Fruit fly (Drosophila melanogaster) whole organism, prepupa: ENCODE data around the gene PGRP-LF.

ENCODE experiments used
- Blimp-1 ChIP-seq: fragments of 200-800 bp; sonication (Bioruptor generic); optimal IDR thresholded peaks from 3 replicates; lab custom pipeline; 2017; ENCODE audit warnings: missing biosample characterization, missing genetic modification characterization, mild to moderate bottlenecking, moderate library complexity, missing genetic modification reagents
- CG10631 ChIP-seq: fragments of 200-800 bp; sonication (Bioruptor generic); optimal IDR thresholded peaks from 2 replicates; lab custom pipeline; 2016; ENCODE audit warnings: missing biosample characterization, missing genetic modification characterization
- CG10669 ChIP-seq: fragments of 200-800 bp; sonication (Bioruptor generic); optimal IDR thresholded peaks from 3 replicates; lab custom pipeline; 2018; ENCODE audit warnings: missing biosample characterization, mild to moderate bottlenecking, missing genetic modification characterization, moderate library complexity
- CG11294 ChIP-seq: fragments of 200-800 bp; sonication (Bioruptor generic); IDR thresholded peaks from 2 replicates; pipeline ENCODE4 v1.3.6; 2022; ENCODE audit warnings: missing biosample characterization, missing genetic modification characterization
- CG11762 ChIP-seq: fragments of 200-800 bp; sonication (Bioruptor generic); optimal IDR thresholded peaks from 3 replicates; lab custom pipeline; 2016; ENCODE audit warnings: missing biosample characterization, missing genetic modification characterization; ENCODE audit not compliant: insufficient read depth
- CG15336 ChIP-seq: fragments of 200-800 bp; sonication (Bioruptor generic); IDR thresholded peaks from 2 replicates; pipeline ENCODE4 v1.3.6; 2022; ENCODE audit warnings: missing biosample characterization, missing genetic modification characterization
- CG1621 ChIP-seq: fragments of 200-800 bp; sonication (Bioruptor generic); optimal IDR thresholded peaks from 3 replicates; lab custom pipeline; 2018; ENCODE audit warnings: missing biosample characterization, mild to moderate bottlenecking, missing genetic modification characterization
- CG16779 ChIP-seq: fragments of 200-800 bp; sonication (Bioruptor generic); optimal IDR thresholded peaks from 3 replicates; lab custom pipeline; 2017; ENCODE audit warnings: missing biosample characterization, mild to moderate bottlenecking, missing genetic modification characterization
- CG31627 ChIP-seq: fragments of 200-800 bp; sonication (Bioruptor generic); optimal IDR thresholded peaks from 3 replicates; lab custom pipeline; 2016; ENCODE audit warnings: missing biosample characterization, missing genetic modification characterization
- CG32006 ChIP-seq: fragments of 200-800 bp; sonication (Bioruptor generic); optimal IDR thresholded peaks from 3 replicates; lab custom pipeline; 2017; ENCODE audit warnings: missing biosample characterization, mild to moderate bottlenecking, missing genetic modification characterization
- CG34406 ChIP-seq: fragments of 200-800 bp; sonication (Bioruptor generic); optimal IDR thresholded peaks from 3 replicates; lab custom pipeline; 2016; ENCODE audit warnings: missing biosample characterization, missing genetic modification characterization
- CG4318 ChIP-seq: fragments of 200-800 bp; sonication (Bioruptor generic); optimal IDR thresholded peaks from 3 replicates; lab custom pipeline; 2017; ENCODE audit warnings: missing biosample characterization, mild to moderate bottlenecking, missing genetic modification characterization
- CG6163 ChIP-seq: fragments of 200-800 bp; sonication (Bioruptor generic); IDR thresholded peaks from 3 replicates; pipeline ENCODE4 v1.3.6; 2022; ENCODE audit warnings: missing biosample characterization, missing genetic modification characterization
- CG6276 ChIP-seq: fragments of 200-800 bp; sonication (Bioruptor generic); optimal IDR thresholded peaks from 2 replicates; lab custom pipeline; 2017; ENCODE audit warnings: missing biosample characterization, mild to moderate bottlenecking, missing genetic modification characterization
- CG6792 ChIP-seq: fragments of 200-800 bp; sonication (Bioruptor generic); optimal IDR thresholded peaks from 3 replicates; lab custom pipeline; 2016; ENCODE audit warnings: missing biosample characterization, missing genetic modification characterization
- CG7368 ChIP-seq: fragments of 200-800 bp; sonication (Bioruptor generic); optimal IDR thresholded peaks from 3 replicates; lab custom pipeline; 2016; ENCODE audit warnings: missing biosample characterization, missing genetic modification characterization
- CG8632 ChIP-seq: fragments of 200-800 bp; sonication (Bioruptor generic); optimal IDR thresholded peaks from 3 replicates; lab custom pipeline; 2016; ENCODE audit warnings: missing biosample characterization, missing genetic modification characterization
- CG9139 ChIP-seq: fragments of 200-800 bp; sonication (Bioruptor generic); optimal IDR thresholded peaks from 3 replicates; lab custom pipeline; 2017; ENCODE audit warnings: missing biosample characterization, mild to moderate bottlenecking, missing genetic modification characterization
- Eip75B ChIP-seq: fragments of 200-800 bp; sonication (Bioruptor generic); optimal IDR thresholded peaks from 3 replicates; lab custom pipeline; 2016; ENCODE audit warnings: missing biosample characterization, missing genetic modification characterization
- Eip78C ChIP-seq: fragments of 200-800 bp; sonication (Bioruptor generic); peaks from one replicate; lab custom pipeline; 2016; ENCODE audit warnings: missing biosample characterization, missing genetic modification characterization
- Eip93F ChIP-seq: fragments of 200-800 bp; sonication (Bioruptor generic); optimal IDR thresholded peaks from 2 replicates; lab custom pipeline; 2016; ENCODE audit warnings: missing biosample characterization, mild to moderate bottlenecking, missing genetic modification characterization
- Ets21C ChIP-seq: fragments of 200-800 bp; sonication (Bioruptor generic); optimal IDR thresholded peaks from 3 replicates; lab custom pipeline; 2016; ENCODE audit warnings: missing biosample characterization, missing genetic modification characterization
- Ets96B ChIP-seq: fragments of 200-800 bp; optimal IDR thresholded peaks from 2 replicates; lab custom pipeline; 2019; ENCODE audit warnings: missing biosample characterization, mild to moderate bottlenecking, missing genetic modification characterization, moderate library complexity
- Gug ChIP-seq: fragments of 200-800 bp; sonication (Bioruptor generic); IDR thresholded peaks from 2 replicates; pipeline ENCODE4 v1.3.6; 2022; ENCODE audit warnings: missing biosample characterization, missing genetic modification characterization
- Hr39 ChIP-seq: fragments of 200-800 bp; sonication (Bioruptor generic); optimal IDR thresholded peaks from 2 replicates; lab custom pipeline; 2016; ENCODE audit warnings: missing biosample characterization, missing genetic modification characterization
- Hr4 ChIP-seq: fragments of 200-800 bp; sonication (Bioruptor generic); optimal IDR thresholded peaks from 3 replicates; lab custom pipeline; 2016; ENCODE audit warnings: missing biosample characterization, missing genetic modification characterization
- Lpt ChIP-seq: fragments of 200-800 bp; sonication (Bioruptor generic); optimal IDR thresholded peaks from 3 replicates; lab custom pipeline; 2016; ENCODE audit warnings: missing biosample characterization, missing genetic modification characterization
- Met ChIP-seq: fragments of 200-800 bp; sonication (Bioruptor generic); optimal IDR thresholded peaks from 3 replicates; lab custom pipeline; 2016; ENCODE audit warnings: missing biosample characterization, missing genetic modification characterization
- OdsH ChIP-seq: fragments of 200-800 bp; sonication (Bioruptor generic); optimal IDR thresholded peaks from 3 replicates; lab custom pipeline; 2016; ENCODE audit warnings: missing biosample characterization, missing genetic modification characterization
- Smox ChIP-seq: fragments of 200-800 bp; sonication (Bioruptor generic); optimal IDR thresholded peaks from 3 replicates; lab custom pipeline; 2016; ENCODE audit warnings: missing biosample characterization, missing genetic modification characterization
- Sox102F ChIP-seq: fragments of 200-800 bp; sonication (Bioruptor generic); optimal IDR thresholded peaks from 2 replicates; lab custom pipeline; 2016; ENCODE audit warnings: missing biosample characterization, mild to moderate bottlenecking, missing genetic modification characterization
- Sox14 ChIP-seq: fragments of 200-800 bp; sonication (Bioruptor generic); optimal IDR thresholded peaks from 3 replicates; lab custom pipeline; 2016; ENCODE audit warnings: missing biosample characterization, missing genetic modification characterization
- Sox15 ChIP-seq: fragments of 200-800 bp; sonication (Bioruptor generic); optimal IDR thresholded peaks from 3 replicates; lab custom pipeline; 2016; ENCODE audit warnings: missing biosample characterization, missing genetic modification characterization
- achi ChIP-seq: fragments of 200-800 bp; sonication (Bioruptor generic); optimal IDR thresholded peaks from 3 replicates; lab custom pipeline; 2016; ENCODE audit warnings: missing biosample characterization, missing genetic modification characterization
- acj6 ChIP-seq: fragments of 200-800 bp; sonication (Bioruptor generic); optimal IDR thresholded peaks from 3 replicates; lab custom pipeline; 2016; ENCODE audit warnings: missing biosample characterization, missing genetic modification characterization
- cyc ChIP-seq: fragments of 200-800 bp; sonication (Bioruptor generic); optimal IDR thresholded peaks from 3 replicates; lab custom pipeline; 2016; ENCODE audit warnings: missing biosample characterization, missing genetic modification characterization
- dac ChIP-seq: fragments of 200-800 bp; sonication (Bioruptor generic); optimal IDR thresholded peaks from 2 replicates; lab custom pipeline; 2017; ENCODE audit warnings: missing biosample characterization, mild to moderate bottlenecking, missing genetic modification characterization
- dsx ChIP-seq: fragments of 200-800 bp; optimal IDR thresholded peaks from 3 replicates; lab custom pipeline; 2019; ENCODE audit warnings: missing biosample characterization, mild to moderate bottlenecking, missing genetic modification characterization, moderate library complexity; ENCODE audit not compliant: poor library complexity, severe bottlenecking
- eg ChIP-seq: fragments of 200-800 bp; sonication (Bioruptor generic); IDR thresholded peaks from 3 replicates; pipeline ENCODE4 v1.3.6; 2022; ENCODE audit warnings: missing biosample characterization, missing genetic modification characterization
- esn ChIP-seq: fragments of 200-800 bp; sonication (Bioruptor generic); optimal IDR thresholded peaks from 2 replicates; lab custom pipeline; 2016; ENCODE audit warnings: missing biosample characterization, mild to moderate bottlenecking, missing genetic modification characterization, moderate library complexity
- fd59A ChIP-seq: fragments of 200-800 bp; sonication (Bioruptor generic); optimal IDR thresholded peaks from 2 replicates; lab custom pipeline; 2017; ENCODE audit warnings: missing biosample characterization, mild to moderate bottlenecking, missing genetic modification characterization, missing genetic modification reagents
- net ChIP-seq: fragments of 200-800 bp; sonication (Bioruptor generic); optimal IDR thresholded peaks from 3 replicates; lab custom pipeline; 2016; ENCODE audit warnings: missing biosample characterization, missing genetic modification characterization
- pdm3 ChIP-seq: fragments of 200-800 bp; sonication (Bioruptor generic); optimal IDR thresholded peaks from 3 replicates; lab custom pipeline; 2016; ENCODE audit warnings: missing biosample characterization, missing genetic modification characterization
- salr ChIP-seq, 2 experiments: fragments of 200-800 bp; sonication (Bioruptor generic); optimal IDR thresholded peaks; 3 replicates each; lab custom pipeline; 2016 to 2018; ENCODE audit warnings: missing biosample characterization in 2 of 2, missing genetic modification characterization in 2 of 2, mild to moderate bottlenecking in 1 of 2
- spab ChIP-seq: fragments of 200-800 bp; sonication (Bioruptor generic); optimal IDR thresholded peaks from 2 replicates; lab custom pipeline; 2017; ENCODE audit warnings: missing biosample characterization, mild to moderate bottlenecking, missing genetic modification characterization, missing genetic modification reagents
- svp ChIP-seq: fragments of 200-800 bp; sonication (Bioruptor generic); peaks from one replicate; lab custom pipeline; 2016; ENCODE audit warnings: missing biosample characterization, missing genetic modification characterization
- topi ChIP-seq: fragments of 200-800 bp; sonication (Bioruptor generic); optimal IDR thresholded peaks from 3 replicates; lab custom pipeline; 2016; ENCODE audit warnings: missing biosample characterization, missing genetic modification characterization
- vri ChIP-seq: fragments of 200-800 bp; sonication (Bioruptor generic); optimal IDR thresholded peaks from 3 replicates; lab custom pipeline; 2016; ENCODE audit warnings: missing biosample characterization, mild to moderate bottlenecking, missing genetic modification characterization

PGRP-LF gene

DNA sequence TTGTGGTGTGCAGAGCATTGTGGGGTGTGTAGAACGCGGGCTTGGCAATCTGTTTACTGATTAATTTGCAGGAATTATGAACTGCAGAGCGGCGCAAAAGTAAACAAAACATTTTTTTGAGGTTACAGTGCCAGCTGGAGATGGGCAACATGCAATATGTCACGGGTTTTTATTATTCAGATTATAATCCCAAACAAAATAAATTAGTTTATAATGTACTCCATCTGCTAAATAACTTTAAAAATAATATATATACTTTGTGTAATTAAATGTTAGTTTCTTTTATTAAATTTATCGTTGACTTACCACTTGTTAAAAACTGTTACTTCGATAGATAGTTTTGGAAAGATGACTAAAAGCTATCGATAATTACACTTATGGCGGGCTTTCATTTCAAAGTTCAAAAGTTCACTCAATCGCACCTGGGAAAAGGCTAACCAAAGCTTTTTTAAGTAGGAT, 21.5 kb downstream of the PGRP-LF start, which contains the start of gene Fdx1 (continued):
- TF ChIP-seq Sox15 (GFP tag; lab: Kevin White, UChicago) (no peak), Eip75B (peak; percentile 30), CG9139 (GFP tag; lab: Kevin White, UChicago) (no peak), dac (GFP tag; lab: Kevin White, UChicago) (no peak), CG31627 (GFP tag; lab: Kevin White, UChicago) (peak; percentile 17), CG34406 (GFP tag; lab: Kevin White, UChicago) (no peak), CG11294 (GFP tag; lab: Robert Waterston, UW) (no peak), OdsH (GFP tag; lab: Kevin White, UChicago) (peak; percentile 47), CG10669 (GFP tag; lab: Kevin White, UChicago) (no peak), CG6163 (GFP tag; lab: Robert Waterston, UW) (no peak), CG6276 (no peak), Ets96B (peak; percentile 33), Ets21C (GFP tag; lab: Kevin White, UChicago) (no peak), Lpt (GFP tag; lab: Kevin White, UChicago) (no peak), CG6792 (GFP tag; lab: Kevin White, UChicago) (no peak), Sox102F (GFP tag; lab: Kevin White, UChicago) (no peak), cyc (peak; percentile 26)
- TF ChIP-seq, all 60 proteins: peak for 19

DNA sequence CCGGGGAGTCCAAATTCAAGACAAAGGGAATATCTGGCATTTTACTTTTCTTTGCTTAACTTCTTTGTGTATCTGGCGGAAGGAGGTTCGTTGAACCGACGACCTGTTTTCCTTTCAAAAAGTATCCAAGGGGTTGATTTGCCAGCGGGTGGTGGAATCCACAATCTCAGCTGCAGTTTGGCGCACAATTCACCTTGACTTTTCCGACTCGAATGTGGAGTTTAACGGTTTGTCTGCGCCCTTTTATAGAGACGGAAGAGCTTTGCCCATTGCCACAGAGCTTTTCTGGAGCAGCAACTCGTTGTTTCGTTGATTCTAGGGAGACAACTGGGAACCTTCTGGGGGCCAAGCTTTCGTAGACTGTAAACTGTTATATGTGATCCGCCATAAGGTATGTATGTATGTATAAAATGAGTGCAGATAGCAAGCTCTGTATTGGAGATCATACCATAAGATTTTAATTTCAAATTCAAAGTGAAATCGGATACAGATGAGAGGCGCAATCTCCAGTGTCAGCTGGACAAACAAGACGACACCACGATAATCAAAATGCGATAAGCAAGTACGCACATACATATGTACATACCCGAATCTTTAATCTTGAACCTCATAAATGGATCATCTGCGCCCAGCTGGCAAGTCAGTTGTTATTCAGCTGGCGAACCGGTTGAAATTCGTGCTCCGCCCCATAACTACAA, 23.0 kb downstream of the PGRP-LF start, which contains the start of the genes Hsp67Bc, CG4456 and Hsp22:
Gene Hsp67Bc, minus strand, starts transcription at position 220 of the 698 bp plus-strand sequence.
Gene CG4456, plus strand, starts transcription at position 445 of the 698 bp plus-strand sequence.
Gene Hsp22, plus strand, starts transcription at position 654 of the 698 bp plus-strand sequence.
- TF ChIP-seq CG7368 (no peak), OdsH (GFP tag; lab: Kevin White, UChicago) (no peak), Eip93F (GFP tag; lab: Kevin White, UChicago) (no peak), Hr4 (no peak), CG6792 (GFP tag; lab: Kevin White, UChicago) (no peak), fd59A (GFP tag; lab: Kevin White, UChicago) (no peak), CG15336 (GFP tag; lab: Robert Waterston, UW) (no peak), spab (GFP tag; lab: Kevin White, UChicago) (no peak), CG32006 (GFP tag; lab: Kevin White, UChicago) (no peak), cyc (no peak), Blimp-1 (GFP tag; lab: Kevin White, UChicago) (no peak), CG11294 (GFP tag; lab: Robert Waterston, UW) (no peak), svp (GFP tag; lab: Kevin White, UChicago) (peak; percentile 66), CG11762 (GFP tag; lab: Kevin White, UChicago) (no peak), CG1621 (no peak), pdm3 (GFP tag; lab: Kevin White, UChicago) (no peak), vri (GFP tag; lab: Kevin White, UChicago) (no peak), salr (GFP tag; optimal IDR thresholded peaks at IDR 0.05; lab: Kevin White, UChicago) (no peak), dsx (peak; percentile 23), eg (GFP tag; lab: Robert Waterston, UW) (0 out of 3 replicates have a peak, but pooled peaks have one; percentile 21), acj6 (GFP tag; lab: Kevin White, UChicago) (no peak), Ets21C (GFP tag; lab: Kevin White, UChicago) (no peak), Smox (GFP tag; lab: Kevin White, UChicago) (no peak), CG16779 (no peak), CG6276 (no peak), Sox14 (GFP tag; lab: Kevin White, UChicago) (peak; percentile 36), CG8632 (GFP tag; lab: Kevin White, UChicago) (no peak), CG10631 (no peak), net (GFP tag; lab: Kevin White, UChicago) (no peak), Met (GFP tag; lab: Kevin White, UChicago) (no peak), CG31627 (GFP tag; lab: Kevin White, UChicago) (no peak), Gug (GFP tag; lab: Robert Waterston, UW) (no peak), achi (GFP tag; lab: Kevin White, UChicago) (no peak), CG10669 (GFP tag; lab: Kevin White, UChicago) (no peak), CG34406 (GFP tag; lab: Kevin White, UChicago) (no peak), esn (GFP tag; lab: Kevin White, UChicago) (no peak), Hr39 (GFP tag; lab: Kevin White, UChicago) (no peak), Eip78C (GFP tag; lab: Kevin White, UChicago) (peak; percentile 58), CG4318 (GFP tag; lab: Kevin White, UChicago) (no peak), topi (no peak), Lpt (GFP tag; lab: Kevin White, UChicago) (no peak), Ets96B (no peak)
